Fruit fly (Drosophila melanogaster): ENCODE results near the gene sloth1.

DNA sequence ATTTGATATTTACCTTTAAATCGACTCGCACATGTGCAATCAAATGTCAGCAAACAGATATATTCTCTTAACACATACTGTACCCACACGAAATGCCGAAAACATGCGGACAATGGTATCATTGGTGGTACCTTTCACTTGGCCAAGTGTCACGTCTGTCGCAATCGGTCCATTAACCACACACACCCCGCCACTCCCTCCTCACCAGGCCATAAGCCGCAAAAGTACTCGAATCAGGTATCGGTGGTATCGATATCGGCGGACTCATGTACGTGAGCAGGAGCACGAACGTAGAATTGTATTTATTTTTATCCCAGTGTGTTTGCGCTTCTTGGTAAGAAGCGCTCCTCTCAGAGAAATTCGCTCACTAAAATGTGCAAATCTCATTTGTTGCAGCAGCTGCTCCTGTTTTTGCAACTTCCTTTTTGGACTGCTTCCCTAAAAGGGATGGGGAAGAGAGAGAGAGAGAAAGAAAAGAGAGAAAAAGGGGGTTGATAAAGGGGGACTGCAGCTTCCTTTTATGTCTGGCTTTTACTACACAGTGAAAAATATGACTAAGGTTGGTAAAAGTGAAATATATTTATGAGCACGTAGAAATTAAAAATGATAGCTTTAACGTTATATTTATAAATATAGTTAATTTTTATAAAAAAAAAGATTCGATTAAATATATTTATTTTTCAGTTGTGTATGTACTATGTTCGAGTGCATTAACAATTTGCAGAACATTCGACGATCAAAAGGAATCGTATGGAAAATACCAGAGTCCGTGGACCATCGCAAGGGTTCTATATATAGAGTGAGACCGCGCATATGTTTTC, 27.4 kb upstream of the sloth1 start:
- TF ChIP-seq Crg-1 (GFP tag; optimal IDR thresholded peaks at IDR 0.05) (no peak), CG33017 (tag; optimal IDR thresholded peaks at IDR 0.05) (no peak), CG12768 (GFP tag; optimal IDR thresholded peaks at IDR 0.05) (no peak), cic (GFP tag; optimal IDR thresholded peaks at IDR 0.05) (no peak), tj (GFP tag; optimal IDR thresholded peaks at IDR 0.05) (no peak), Mnt (GFP tag; optimal IDR thresholded peaks at IDR 0.05) (no peak), CG14711 (tag; optimal IDR thresholded peaks at IDR 0.05) (no peak), kay (GFP tag; ENCODE audit: borderline replicate concordance) (no peak), CG7101 (tag; optimal IDR thresholded peaks at IDR 0.05) (no peak), CG11617 (GFP tag; optimal IDR thresholded peaks at IDR 0.05) (no peak), cnc (optimal IDR thresholded peaks at IDR 0.05) (no peak), Hr96 (GFP tag; optimal IDR thresholded peaks at IDR 0.05) (no peak), ovo (GFP tag; optimal IDR thresholded peaks at IDR 0.05) (no peak), CG5204 (GFP tag; optimal IDR thresholded peaks at IDR 0.05) (no peak)

Measured in whole organism, adult.